Fruit fly (Drosophila melanogaster) whole organism, prepupa: ENCODE data around the gene CG14280.

Source experiments
- Blimp-1 ChIP-seq: fragments of 200-800 bp; sonication (Bioruptor generic); optimal IDR thresholded peaks from 3 replicates; lab custom pipeline; 2017; ENCODE audit warnings: missing biosample characterization, missing genetic modification characterization, mild to moderate bottlenecking, moderate library complexity, missing genetic modification reagents
- CG10631 ChIP-seq: fragments of 200-800 bp; sonication (Bioruptor generic); optimal IDR thresholded peaks from 2 replicates; lab custom pipeline; 2016; ENCODE audit warnings: missing biosample characterization, missing genetic modification characterization
- CG10669 ChIP-seq: fragments of 200-800 bp; sonication (Bioruptor generic); optimal IDR thresholded peaks from 3 replicates; lab custom pipeline; 2018; ENCODE audit warnings: missing biosample characterization, mild to moderate bottlenecking, missing genetic modification characterization, moderate library complexity
- CG11762 ChIP-seq: fragments of 200-800 bp; sonication (Bioruptor generic); optimal IDR thresholded peaks from 3 replicates; lab custom pipeline; 2016; ENCODE audit warnings: missing biosample characterization, missing genetic modification characterization; ENCODE audit not compliant: insufficient read depth
- CG15336 ChIP-seq: fragments of 200-800 bp; sonication (Bioruptor generic); IDR thresholded peaks from 2 replicates; pipeline ENCODE4 v1.3.6; 2022; ENCODE audit warnings: missing biosample characterization, missing genetic modification characterization
- CG1621 ChIP-seq: fragments of 200-800 bp; sonication (Bioruptor generic); optimal IDR thresholded peaks from 3 replicates; lab custom pipeline; 2018; ENCODE audit warnings: missing biosample characterization, mild to moderate bottlenecking, missing genetic modification characterization
- CG3032 ChIP-seq: fragments of 200-800 bp; optimal IDR thresholded peaks from 2 replicates; lab custom pipeline; 2019; ENCODE audit warnings: missing biosample characterization, mild to moderate bottlenecking, missing genetic modification characterization, moderate library complexity
- CG31627 ChIP-seq: fragments of 200-800 bp; sonication (Bioruptor generic); optimal IDR thresholded peaks from 3 replicates; lab custom pipeline; 2016; ENCODE audit warnings: missing biosample characterization, missing genetic modification characterization
- CG32006 ChIP-seq: fragments of 200-800 bp; sonication (Bioruptor generic); optimal IDR thresholded peaks from 3 replicates; lab custom pipeline; 2017; ENCODE audit warnings: missing biosample characterization, mild to moderate bottlenecking, missing genetic modification characterization
- CG34406 ChIP-seq: fragments of 200-800 bp; sonication (Bioruptor generic); optimal IDR thresholded peaks from 3 replicates; lab custom pipeline; 2016; ENCODE audit warnings: missing biosample characterization, missing genetic modification characterization
- CG3919 ChIP-seq: fragments of 200-800 bp; sonication (Bioruptor generic); optimal IDR thresholded peaks from 3 replicates; lab custom pipeline; 2016; ENCODE audit warnings: missing biosample characterization, missing genetic modification characterization
- CG4318 ChIP-seq: fragments of 200-800 bp; sonication (Bioruptor generic); optimal IDR thresholded peaks from 3 replicates; lab custom pipeline; 2017; ENCODE audit warnings: missing biosample characterization, mild to moderate bottlenecking, missing genetic modification characterization
- CG6163 ChIP-seq: fragments of 200-800 bp; sonication (Bioruptor generic); IDR thresholded peaks from 3 replicates; pipeline ENCODE4 v1.3.6; 2022; ENCODE audit warnings: missing biosample characterization, missing genetic modification characterization
- CG6276 ChIP-seq: fragments of 200-800 bp; sonication (Bioruptor generic); optimal IDR thresholded peaks from 2 replicates; lab custom pipeline; 2017; ENCODE audit warnings: missing biosample characterization, mild to moderate bottlenecking, missing genetic modification characterization
- CG6808 ChIP-seq: fragments of 200-800 bp; sonication (Bioruptor generic); optimal IDR thresholded peaks from 3 replicates; lab custom pipeline; 2017; ENCODE audit warnings: missing biosample characterization, missing genetic modification characterization, mild to moderate bottlenecking, moderate library complexity, missing genetic modification reagents
- CG6854 ChIP-seq: fragments of 200-800 bp; sonication (Bioruptor generic); optimal IDR thresholded peaks from 2 replicates; lab custom pipeline; 2017; ENCODE audit warnings: missing biosample characterization, mild to moderate bottlenecking, missing genetic modification characterization
- CG7368 ChIP-seq: fragments of 200-800 bp; sonication (Bioruptor generic); optimal IDR thresholded peaks from 3 replicates; lab custom pipeline; 2016; ENCODE audit warnings: missing biosample characterization, missing genetic modification characterization
- CG8119 ChIP-seq: fragments of 200-800 bp; sonication (Bioruptor generic); IDR thresholded peaks from 3 replicates; pipeline ENCODE4 v1.3.6; 2022; ENCODE audit warnings: missing biosample characterization, missing genetic modification characterization
- CG8319 ChIP-seq: fragments of 200-800 bp; sonication (Bioruptor generic); optimal IDR thresholded peaks from 3 replicates; lab custom pipeline; 2016; ENCODE audit warnings: missing biosample characterization, missing genetic modification characterization
- CG8632 ChIP-seq: fragments of 200-800 bp; sonication (Bioruptor generic); optimal IDR thresholded peaks from 3 replicates; lab custom pipeline; 2016; ENCODE audit warnings: missing biosample characterization, missing genetic modification characterization
- CG9139 ChIP-seq: fragments of 200-800 bp; sonication (Bioruptor generic); optimal IDR thresholded peaks from 3 replicates; lab custom pipeline; 2017; ENCODE audit warnings: missing biosample characterization, mild to moderate bottlenecking, missing genetic modification characterization
- Eip75B ChIP-seq: fragments of 200-800 bp; sonication (Bioruptor generic); optimal IDR thresholded peaks from 3 replicates; lab custom pipeline; 2016; ENCODE audit warnings: missing biosample characterization, missing genetic modification characterization
- Eip78C ChIP-seq: fragments of 200-800 bp; sonication (Bioruptor generic); peaks from one replicate; lab custom pipeline; 2016; ENCODE audit warnings: missing biosample characterization, missing genetic modification characterization
- Eip93F ChIP-seq: fragments of 200-800 bp; sonication (Bioruptor generic); optimal IDR thresholded peaks from 2 replicates; lab custom pipeline; 2016; ENCODE audit warnings: missing biosample characterization, mild to moderate bottlenecking, missing genetic modification characterization
- Ets21C ChIP-seq: fragments of 200-800 bp; sonication (Bioruptor generic); optimal IDR thresholded peaks from 3 replicates; lab custom pipeline; 2016; ENCODE audit warnings: missing biosample characterization, missing genetic modification characterization
- Ets96B ChIP-seq: fragments of 200-800 bp; optimal IDR thresholded peaks from 2 replicates; lab custom pipeline; 2019; ENCODE audit warnings: missing biosample characterization, mild to moderate bottlenecking, missing genetic modification characterization, moderate library complexity
- Gug ChIP-seq: fragments of 200-800 bp; sonication (Bioruptor generic); IDR thresholded peaks from 2 replicates; pipeline ENCODE4 v1.3.6; 2022; ENCODE audit warnings: missing biosample characterization, missing genetic modification characterization
- Hr38 ChIP-seq: sonication (Bioruptor generic); optimal IDR thresholded peaks from 2 replicates; lab custom pipeline; 2016; ENCODE audit warnings: missing biosample characterization, missing genetic modification characterization
- Hr39 ChIP-seq: fragments of 200-800 bp; sonication (Bioruptor generic); optimal IDR thresholded peaks from 2 replicates; lab custom pipeline; 2016; ENCODE audit warnings: missing biosample characterization, missing genetic modification characterization
- Met ChIP-seq: fragments of 200-800 bp; sonication (Bioruptor generic); optimal IDR thresholded peaks from 3 replicates; lab custom pipeline; 2016; ENCODE audit warnings: missing biosample characterization, missing genetic modification characterization
- Smox ChIP-seq: fragments of 200-800 bp; sonication (Bioruptor generic); optimal IDR thresholded peaks from 3 replicates; lab custom pipeline; 2016; ENCODE audit warnings: missing biosample characterization, missing genetic modification characterization
- Sox102F ChIP-seq: fragments of 200-800 bp; sonication (Bioruptor generic); optimal IDR thresholded peaks from 2 replicates; lab custom pipeline; 2016; ENCODE audit warnings: missing biosample characterization, mild to moderate bottlenecking, missing genetic modification characterization
- Sox15 ChIP-seq: fragments of 200-800 bp; sonication (Bioruptor generic); optimal IDR thresholded peaks from 3 replicates; lab custom pipeline; 2016; ENCODE audit warnings: missing biosample characterization, missing genetic modification characterization
- acj6 ChIP-seq: fragments of 200-800 bp; sonication (Bioruptor generic); optimal IDR thresholded peaks from 3 replicates; lab custom pipeline; 2016; ENCODE audit warnings: missing biosample characterization, missing genetic modification characterization
- cyc ChIP-seq: fragments of 200-800 bp; sonication (Bioruptor generic); optimal IDR thresholded peaks from 3 replicates; lab custom pipeline; 2016; ENCODE audit warnings: missing biosample characterization, missing genetic modification characterization
- dac ChIP-seq: fragments of 200-800 bp; sonication (Bioruptor generic); optimal IDR thresholded peaks from 2 replicates; lab custom pipeline; 2017; ENCODE audit warnings: missing biosample characterization, mild to moderate bottlenecking, missing genetic modification characterization
- dsx ChIP-seq: fragments of 200-800 bp; optimal IDR thresholded peaks from 3 replicates; lab custom pipeline; 2019; ENCODE audit warnings: missing biosample characterization, mild to moderate bottlenecking, missing genetic modification characterization, moderate library complexity; ENCODE audit not compliant: poor library complexity, severe bottlenecking
- esn ChIP-seq: fragments of 200-800 bp; sonication (Bioruptor generic); optimal IDR thresholded peaks from 2 replicates; lab custom pipeline; 2016; ENCODE audit warnings: missing biosample characterization, mild to moderate bottlenecking, missing genetic modification characterization, moderate library complexity
- fd59A ChIP-seq: fragments of 200-800 bp; sonication (Bioruptor generic); optimal IDR thresholded peaks from 2 replicates; lab custom pipeline; 2017; ENCODE audit warnings: missing biosample characterization, mild to moderate bottlenecking, missing genetic modification characterization, missing genetic modification reagents
- fd85E ChIP-seq: fragments of 200-800 bp; sonication (Bioruptor generic); optimal IDR thresholded peaks from 3 replicates; lab custom pipeline; 2016; ENCODE audit warnings: missing biosample characterization, missing genetic modification characterization
- fkh ChIP-seq: fragments of 200-800 bp; sonication (Bioruptor generic); optimal IDR thresholded peaks from 3 replicates; lab custom pipeline; 2017; ENCODE audit warnings: missing biosample characterization, mild to moderate bottlenecking, missing genetic modification characterization, moderate library complexity
- lz ChIP-seq: fragments of 200-800 bp; sonication (Bioruptor generic); optimal IDR thresholded peaks from 3 replicates; lab custom pipeline; 2016; ENCODE audit warnings: missing biosample characterization, missing genetic modification characterization
- net ChIP-seq: fragments of 200-800 bp; sonication (Bioruptor generic); optimal IDR thresholded peaks from 3 replicates; lab custom pipeline; 2016; ENCODE audit warnings: missing biosample characterization, missing genetic modification characterization
- salr ChIP-seq, 2 experiments: fragments of 200-800 bp; sonication (Bioruptor generic); optimal IDR thresholded peaks; 3 replicates each; lab custom pipeline; 2016 to 2018; ENCODE audit warnings: missing biosample characterization in 2 of 2, missing genetic modification characterization in 2 of 2, mild to moderate bottlenecking in 1 of 2
- ss ChIP-seq, 2 experiments: fragments of 200-800 bp; sonication (Bioruptor generic); optimal IDR thresholded peaks; 2 replicates in 1 of 2; 3 replicates in 1 of 2; lab custom pipeline; 2017 to 2018; ENCODE audit warnings: mild to moderate bottlenecking in 2 of 2, missing biosample characterization in 2 of 2, missing genetic modification characterization in 2 of 2, moderate library complexity in 1 of 2
- svp ChIP-seq: fragments of 200-800 bp; sonication (Bioruptor generic); peaks from one replicate; lab custom pipeline; 2016; ENCODE audit warnings: missing biosample characterization, missing genetic modification characterization
- topi ChIP-seq: fragments of 200-800 bp; sonication (Bioruptor generic); optimal IDR thresholded peaks from 3 replicates; lab custom pipeline; 2016; ENCODE audit warnings: missing biosample characterization, missing genetic modification characterization
- vri ChIP-seq: fragments of 200-800 bp; sonication (Bioruptor generic); optimal IDR thresholded peaks from 3 replicates; lab custom pipeline; 2016; ENCODE audit warnings: missing biosample characterization, mild to moderate bottlenecking, missing genetic modification characterization

Gene CG14280

DNA sequence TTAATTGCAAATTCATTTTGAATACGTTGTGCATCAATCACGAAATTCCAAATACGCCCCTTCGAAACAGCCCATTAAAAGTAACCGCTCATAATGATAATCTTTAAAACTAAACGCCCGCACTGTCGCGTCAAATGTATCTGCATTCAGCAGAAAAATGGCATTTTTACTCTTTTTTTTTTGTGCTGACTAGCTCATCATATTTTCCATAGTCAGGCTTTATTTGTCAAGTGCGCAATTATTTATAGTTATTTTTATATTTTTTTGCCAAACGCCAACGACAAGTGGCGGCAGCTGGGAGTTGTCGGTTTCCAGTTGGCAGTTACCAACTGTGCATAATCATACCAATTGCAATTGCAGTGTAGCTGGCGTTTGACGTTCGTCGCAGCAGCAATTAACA, at the start of gene CG14280:
Gene CG14280 (plus strand): TSS at position 301 of the 400 bp plus-strand sequence.
- no peak for TF ChIP-seq Gug
- TF ChIP-seq svp = no peak
- no peak for TF ChIP-seq CG3919
- TF ChIP-seq vri (GFP tag; lab: Kevin White, UChicago) = no peak
- TF ChIP-seq CG1621 (tag; lab: Kevin White, UChicago) = no peak
- no peak for TF ChIP-seq CG6276 (GFP tag; lab: Kevin White, UChicago)
- no peak for TF ChIP-seq CG8119 (GFP tag; lab: Robert Waterston, UW)
- no peak for TF ChIP-seq CG34406
- no peak for TF ChIP-seq CG31627 (GFP tag; lab: Kevin White, UChicago)
- no peak for TF ChIP-seq fd59A
- no peak for TF ChIP-seq topi (GFP tag; lab: Kevin White, UChicago)
- TF ChIP-seq, all 60 proteins: peak for 0

- TF ChIP-seq CG6163 (GFP tag; lab: Robert Waterston, UW) (peak; percentile 84), Eip93F (GFP tag; lab: Kevin White, UChicago) (no peak), net (GFP tag; lab: Kevin White, UChicago) (peak; percentile 86), CG10669 (peak; percentile 92), acj6 (GFP tag; lab: Kevin White, UChicago) (peak; percentile 93), cyc (peak; percentile 80), Sox102F (GFP tag; lab: Kevin White, UChicago) (peak; percentile 60), CG4318 (GFP tag; lab: Kevin White, UChicago) (peak; percentile 88), CG9139 (GFP tag; lab: Kevin White, UChicago) (peak; percentile 85), CG34406 (peak; percentile 84), fd85E (GFP tag; lab: Kevin White, UChicago) (no peak), Eip75B (GFP tag; lab: Kevin White, UChicago) (peak; percentile 89), CG8319 (GFP tag; lab: Kevin White, UChicago) (peak; percentile 74), Smox (GFP tag; lab: Kevin White, UChicago) (peak; percentile 74), CG8632 (peak; percentile 84), CG6808 (GFP tag; lab: Kevin White, UChicago) (peak; percentile 89), dac (GFP tag; lab: Kevin White, UChicago) (peak; percentile 75), topi (GFP tag; lab: Kevin White, UChicago) (peak; percentile 76), lz (peak; percentile 80), Met (GFP tag; lab: Kevin White, UChicago) (peak; percentile 80), Ets21C (GFP tag; lab: Kevin White, UChicago) (peak; percentile 59), Hr39 (GFP tag; lab: Kevin White, UChicago) (peak; percentile 72), dsx (GFP tag; lab: Kevin White, UChicago) (peak; percentile 89), CG11762 (peak; percentile 88), Ets96B (tag; lab: Kevin White, UChicago) (peak; percentile 94), Hr38 (no peak), esn (GFP tag; lab: Kevin White, UChicago) (peak; percentile 84), CG10631 (GFP tag; lab: Kevin White, UChicago) (peak; percentile 90), Sox15 (peak; percentile 79), CG6854 (GFP tag; lab: Kevin White, UChicago) (peak; percentile 40), Blimp-1 (GFP tag; lab: Kevin White, UChicago) (peak; percentile 45), ss (GFP tag; optimal IDR thresholded peaks at IDR 0.05; lab: Kevin White, UChicago) (peak; percentile 89 to 95), CG15336 (GFP tag; lab: Robert Waterston, UW) (peak; percentile 87), Eip78C (GFP tag; lab: Kevin White, UChicago) (peak; percentile 97), CG6276 (GFP tag; lab: Kevin White, UChicago) (peak; percentile 90), vri (GFP tag; lab: Kevin White, UChicago) (peak; percentile 34), fd59A (peak; percentile 93), CG7368 (peak; percentile 74), CG31627 (GFP tag; lab: Kevin White, UChicago) (peak; percentile 75), CG32006 (GFP tag; lab: Kevin White, UChicago) (peak; percentile 93), CG3032 (tag; lab: Kevin White, UChicago) (peak; percentile 90), CG3919 (peak; percentile 90), salr (GFP tag; optimal IDR thresholded peaks at IDR 0.05; lab: Kevin White, UChicago) (peak; percentile 84 to 89), Gug (peak; percentile 75), CG8119 (GFP tag; lab: Robert Waterston, UW) (peak; percentile 90), fkh (no peak)
These were observed 44.8 kb upstream of the CG14280 start, which contains the start of gene cry for dm6 chr3R:19211778-19212177. Gene cry, plus strand, starts transcription at chr3R:19212154.
